Worm (Caenorhabditis elegans): Measurements from ENCODE around the gene vab-8.

The vab-8 gene

DNA sequence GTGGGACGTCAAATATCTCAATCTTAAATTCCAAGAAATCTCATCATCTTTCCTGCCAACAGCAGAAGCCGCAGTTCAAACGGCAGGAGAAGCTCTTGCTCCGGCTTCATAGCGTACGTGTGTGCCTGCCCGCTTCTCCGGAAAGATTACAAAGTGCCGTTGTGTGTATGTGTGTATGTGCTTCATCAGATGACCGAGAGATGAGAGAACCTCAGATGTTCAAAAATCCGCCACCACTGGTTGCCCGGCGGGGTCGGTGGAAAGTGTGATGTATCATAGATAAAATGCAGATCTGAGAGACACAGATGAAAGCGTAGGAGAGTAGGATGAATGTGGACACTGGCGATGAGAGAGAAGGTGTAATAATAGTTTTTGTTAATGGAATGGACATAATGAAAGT, 20.3 kb downstream of the vab-8 start:
- no peak for TF ChIP-seq atf-7 (tag; optimal IDR thresholded peaks at IDR 0.05)
- TF ChIP-seq nhr-179 (tag; optimal IDR thresholded peaks at IDR 0.05): no peak
- no peak for TF ChIP-seq fkh-3 (tag; optimal IDR thresholded peaks at IDR 0.05)
- no peak for TF ChIP-seq madf-8 (GFP tag; conservative IDR thresholded peaks at IDR 0.05)
- TF ChIP-seq nhr-27 (tag; optimal IDR thresholded peaks at IDR 0.05): no peak
- no peak for TF ChIP-seq ceh-40 (GFP tag; IDR thresholded peaks at IDR 0.05)
- no peak for TF ChIP-seq unc-130 (GFP tag; optimal IDR thresholded peaks at IDR 0.05)
- no peak for TF ChIP-seq F52B5.7 (tag; optimal IDR thresholded peaks at IDR 0.05)
- TF ChIP-seq hsf-1 (GFP tag; IDR thresholded peaks at IDR 0.05): no peak
- TF ChIP-seq gei-17 (GFP tag; optimal IDR thresholded peaks at IDR 0.05): no peak
- no peak for TF ChIP-seq snpc-1.1 (tag; optimal IDR thresholded peaks at IDR 0.05; ENCODE audit: insufficient read depth)
- no peak for TF ChIP-seq B0261.1 (tag; optimal IDR thresholded peaks at IDR 0.05)
- TF ChIP-seq snpc-3.4 (tag; optimal IDR thresholded peaks at IDR 0.05): no peak
- TF ChIP-seq lag-1 (GFP tag; IDR thresholded peaks at IDR 0.05): no peak
- no peak for TF ChIP-seq B0019.2 (GFP tag; conservative IDR thresholded peaks at IDR 0.05)
- TF ChIP-seq F37B4.10 (GFP tag; IDR thresholded peaks at IDR 0.05): no peak
- no peak for TF ChIP-seq lin-40 (tag; optimal IDR thresholded peaks at IDR 0.05)
- TF ChIP-seq cebp-1 (GFP tag; IDR thresholded peaks at IDR 0.05): no peak
- TF ChIP-seq cebp-1 (tag; optimal IDR thresholded peaks at IDR 0.05): no peak

DNA sequence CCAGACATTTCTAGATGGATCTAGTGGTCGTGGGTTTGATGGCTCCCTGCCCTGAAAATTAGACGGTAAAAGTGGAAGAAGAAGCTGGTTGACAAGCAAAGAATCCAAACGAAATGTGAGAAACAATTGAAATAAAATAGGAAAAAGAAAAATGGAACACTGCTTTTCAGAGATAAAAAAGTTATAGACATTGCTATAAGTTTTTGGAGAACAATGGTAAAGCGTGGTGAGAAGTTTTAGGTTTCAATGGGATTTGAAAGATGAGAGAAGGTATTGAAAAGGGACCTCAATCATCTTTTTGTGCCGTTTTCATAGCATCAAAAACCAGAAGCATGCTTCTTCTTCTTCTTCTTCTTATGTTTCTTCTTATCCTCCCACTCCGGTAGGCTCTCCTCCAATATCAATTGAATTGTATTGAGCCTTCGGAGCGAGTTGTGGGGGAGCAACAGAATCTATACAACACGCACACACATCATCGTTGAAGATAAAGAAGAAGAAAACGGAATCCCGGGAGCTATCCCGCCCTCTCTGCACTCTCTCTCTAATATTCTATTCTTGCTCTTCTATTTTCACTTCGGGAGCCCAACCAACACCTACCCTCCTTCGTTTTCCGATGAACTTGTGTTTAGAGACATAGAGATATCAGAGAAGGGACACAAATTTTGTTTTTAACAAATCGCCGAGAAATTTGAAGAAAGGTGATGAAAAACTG, 21.3 kb downstream of the vab-8 start, which contains the start of gene myo-3:
TSS of gene myo-3 (minus strand) at position 51 of the 712 bp plus-strand sequence.
- TF ChIP-seq Y56A3A.18 (GFP tag; IDR thresholded peaks at IDR 0.05) (no peak), lin-35 (GFP tag; optimal IDR thresholded peaks at IDR 0.05) (no peak), snpc-3.4 (tag; optimal IDR thresholded peaks at IDR 0.05) (no peak)

ce11 chrV:12235502-12235901, 22.4 kb downstream of the vab-8 start:
- TF ChIP-seq hrde-1 (tag; optimal IDR thresholded peaks at IDR 0.05; ENCODE audit: borderline replicate concordance): no peak
- TF ChIP-seq zfh-2 (GFP tag; conservative IDR thresholded peaks at IDR 0.05): no peak
- TF ChIP-seq lir-1 (GFP tag; conservative IDR thresholded peaks at IDR 0.05): no peak
- no peak for TF ChIP-seq nfyb-1 (GFP tag; IDR thresholded peaks at IDR 0.05)
- TF ChIP-seq hmg-1.2 (GFP tag; IDR thresholded peaks at IDR 0.05): no peak
- no peak for TF ChIP-seq chd-7 (tag; optimal IDR thresholded peaks at IDR 0.05)
- no peak for TF ChIP-seq lin-54 (GFP tag; optimal IDR thresholded peaks at IDR 0.05)
- no peak for TF ChIP-seq gei-17 (GFP tag; optimal IDR thresholded peaks at IDR 0.05)
- TF ChIP-seq ztf-28 (GFP tag; IDR thresholded peaks at IDR 0.05): no peak
- TF ChIP-seq F57C9.4 (tag; optimal IDR thresholded peaks at IDR 0.05): no peak
- TF ChIP-seq lin-26 (GFP tag; IDR thresholded peaks at IDR 0.05): no peak
- TF ChIP-seq pha-4 (tag; optimal IDR thresholded peaks at IDR 0.05): no peak
- TF ChIP-seq cebp-2 (GFP tag; IDR thresholded peaks at IDR 0.05): no peak
- TF ChIP-seq hsf-1 (GFP tag; IDR thresholded peaks at IDR 0.05): no peak
- no peak for TF ChIP-seq hlh-12 (tag; optimal IDR thresholded peaks at IDR 0.05)
- TF ChIP-seq lsy-27 (tag; optimal IDR thresholded peaks at IDR 0.05; ENCODE audit: borderline replicate concordance, insufficient read depth): no peak
- TF ChIP-seq lag-1 (GFP tag; IDR thresholded peaks at IDR 0.05): no peak

All from whole organism, young adult.